In genomic region chr3R:11221437-11222230, dm6 we compare ENCODE assay signal across 4 fruit fly cellular contexts.
TF ChIP-seq lines count a peak whose summit lies in the region.

Gene CG6693, minus strand, starts transcription at chr3R:11221639.
Gene RpL3, plus strand, starts transcription at chr3R:11221894.

TF ChIP-seq in whole organism, adult, 20 proteins besides CTCF, POLR2A, EP300 and RAD21 (continued from another document):
- peak; percentile 90 for TF ChIP-seq CG33017 (tag; optimal IDR thresholded peaks at IDR 0.05; lab: Kevin White, UChicago)
- TF ChIP-seq bab1 (GFP tag; optimal IDR thresholded peaks at IDR 0.05; lab: Kevin White, UChicago), result peak; percentile 87

TF ChIP-seq in whole organism, embryonic, 481 proteins besides CTCF, POLR2A, EP300 and RAD21 (continued from another document and continues in another):
- TF ChIP-seq trem (tag; optimal IDR thresholded peaks at IDR 0.05; lab: Kevin White, UChicago) (peak; percentile 94), Rfx (GFP tag; IDR thresholded peaks at IDR 0.05; lab: Robert Waterston, UW) (peak; percentile 82), toy (GFP tag; IDR thresholded peaks at IDR 0.05; lab: Robert Waterston, UW) (peak; percentile 53), Sin3A (optimal IDR thresholded peaks at IDR 0.05; lab: Kevin White, UChicago) (peak; percentile 99), TFAM (GFP tag; optimal IDR thresholded peaks at IDR 0.05; lab: Kevin White, UChicago) (no peak), CG1602 (GFP tag; optimal IDR thresholded peaks at IDR 0.05; lab: Kevin White, UChicago) (peak; percentile 21), gsb-n (tag; optimal IDR thresholded peaks at IDR 0.05; lab: Kevin White, UChicago) (peak; percentile 76), ERR (GFP tag; optimal IDR thresholded peaks at IDR 0.05; lab: Kevin White, UChicago) (peak; percentile 47), Lpt (GFP tag; optimal IDR thresholded peaks at IDR 0.05; lab: Kevin White, UChicago) (no peak), lmd (GFP tag; IDR thresholded peaks at IDR 0.05; lab: Robert Waterston, UW) (no peak; the same call in 1 of the 2 replicates), CG30020 (tag; optimal IDR thresholded peaks at IDR 0.05; lab: Kevin White, UChicago) (peak; percentile 27), CG1832 (GFP tag; optimal IDR thresholded peaks at IDR 0.05; lab: Kevin White, UChicago) (no peak), CG11560 (tag; IDR thresholded peaks at IDR 0.05; lab: Robert Waterston, UW) (no peak; the same call in 2 of the 3 replicates), tll (GFP tag; optimal IDR thresholded peaks at IDR 0.05; lab: Kevin White, UChicago) (no peak), CG15479 (GFP tag; optimal IDR thresholded peaks at IDR 0.05; lab: Kevin White, UChicago) (peak; percentile 64), vvl (GFP tag; IDR thresholded peaks at IDR 0.05; lab: Robert Waterston, UW) (peak; percentile 84), CG17568 (GFP tag; optimal IDR thresholded peaks at IDR 0.05; lab: Kevin White, UChicago) (peak; percentile 89), CG9609 (GFP tag; optimal IDR thresholded peaks at IDR 0.05; lab: Kevin White, UChicago) (peak; percentile 51), insv (GFP tag; optimal IDR thresholded peaks at IDR 0.05; lab: Kevin White, UChicago) (peak in 1 of 2 experiments; percentile 67), CG30403 (GFP tag; optimal IDR thresholded peaks at IDR 0.05; lab: Kevin White, UChicago) (peak; percentile 55), CG13424 (tag; optimal IDR thresholded peaks at IDR 0.05; lab: Kevin White, UChicago) (peak; percentile 49), Med (GFP tag; lab: Kevin White, UChicago) (peak; percentile 98), CG3163 (GFP tag; optimal IDR thresholded peaks at IDR 0.05; lab: Kevin White, UChicago) (peak; percentile 56), CG7987 (GFP tag; optimal IDR thresholded peaks at IDR 0.05; lab: Kevin White, UChicago) (peak; percentile 95), aop (GFP tag; IDR thresholded peaks at IDR 0.05; lab: Robert Waterston, UW) (no peak), Eip74EF (GFP tag; optimal IDR thresholded peaks at IDR 0.05; lab: Kevin White, UChicago) (peak in 1 of 2 experiments; percentile 83), CG3726 (GFP tag; IDR thresholded peaks at IDR 0.05; lab: Robert Waterston, UW) (no peak), Lim3 (GFP tag; IDR thresholded peaks at IDR 0.05; lab: Robert Waterston, UW) (no peak), CG1233 (GFP tag; optimal IDR thresholded peaks at IDR 0.05; lab: Kevin White, UChicago) (peak; percentile 79), pb (GFP tag; optimal IDR thresholded peaks at IDR 0.05; lab: Kevin White, UChicago) (peak; percentile 52), Hey (tag; optimal IDR thresholded peaks at IDR 0.05; lab: Kevin White, UChicago) (peak; percentile 66), CG10654 (GFP tag; optimal IDR thresholded peaks at IDR 0.05; lab: Kevin White, UChicago) (peak; percentile 57), MTF-1 (GFP tag; optimal IDR thresholded peaks at IDR 0.05; lab: Kevin White, UChicago; ENCODE audit: borderline replicate concordance) (peak; percentile 96), Bgb (GFP tag; IDR thresholded peaks at IDR 0.05; lab: Robert Waterston, UW; ENCODE audit: partially characterized antibody) (peak; percentile 51; the same call in 1 of the 2 replicates), CG12769 (tag; optimal IDR thresholded peaks at IDR 0.05; lab: Kevin White, UChicago) (peak; percentile 82), sc (optimal IDR thresholded peaks at IDR 0.05; lab: Kevin White, UChicago) (no peak), sc (GFP tag; optimal IDR thresholded peaks at IDR 0.05; lab: Kevin White, UChicago) (peak; percentile 54), crc (GFP tag; optimal IDR thresholded peaks at IDR 0.05; lab: Kevin White, UChicago) (no peak), luna (GFP tag; optimal IDR thresholded peaks at IDR 0.05; lab: Kevin White, UChicago) (peak; percentile 50), ato (GFP tag; IDR thresholded peaks at IDR 0.05; lab: Robert Waterston, UW; ENCODE audit: partially characterized antibody) (peak; percentile 57), CG17802 (tag; optimal IDR thresholded peaks at IDR 0.05; lab: Kevin White, UChicago) (peak; percentile 23), sob (GFP tag; IDR thresholded peaks at IDR 0.05; lab: Robert Waterston, UW) (peak; percentile 85), oc (tag; optimal IDR thresholded peaks at IDR 0.05; lab: Kevin White, UChicago) (peak; percentile 79)

TF ChIP-seq in whole organism, prepupa, 60 proteins besides CTCF, POLR2A, EP300 and RAD21 (continued from another document):
- TF ChIP-seq Hr38 (GFP tag; optimal IDR thresholded peaks at IDR 0.05; lab: Kevin White, UChicago), result no peak
- no peak for TF ChIP-seq spab (GFP tag; optimal IDR thresholded peaks at IDR 0.05; lab: Kevin White, UChicago)
- no peak for TF ChIP-seq CG4318 (GFP tag; optimal IDR thresholded peaks at IDR 0.05; lab: Kevin White, UChicago)
- TF ChIP-seq Sox102F (GFP tag; optimal IDR thresholded peaks at IDR 0.05; lab: Kevin White, UChicago), result peak; percentile 87
- peak; percentile 78 for TF ChIP-seq CG16779 (tag; optimal IDR thresholded peaks at IDR 0.05; lab: Kevin White, UChicago)
- no peak for TF ChIP-seq CG11294 (GFP tag; IDR thresholded peaks at IDR 0.05; lab: Robert Waterston, UW)
- peak; percentile 59 for TF ChIP-seq CG7368 (GFP tag; optimal IDR thresholded peaks at IDR 0.05; lab: Kevin White, UChicago)
- peak; percentile 77 for TF ChIP-seq net (GFP tag; optimal IDR thresholded peaks at IDR 0.05; lab: Kevin White, UChicago)
- peak; percentile 28 for TF ChIP-seq Ets21C (GFP tag; optimal IDR thresholded peaks at IDR 0.05; lab: Kevin White, UChicago)
- peak; percentile 73 for TF ChIP-seq Met (GFP tag; optimal IDR thresholded peaks at IDR 0.05; lab: Kevin White, UChicago)
- peak; percentile 22 for TF ChIP-seq CG31627 (GFP tag; optimal IDR thresholded peaks at IDR 0.05; lab: Kevin White, UChicago)
- TF ChIP-seq CG6276 (GFP tag; optimal IDR thresholded peaks at IDR 0.05; lab: Kevin White, UChicago), result no peak
- peak; percentile 40 for TF ChIP-seq CG8632 (GFP tag; optimal IDR thresholded peaks at IDR 0.05; lab: Kevin White, UChicago)
- peak; percentile 41 for TF ChIP-seq cyc (GFP tag; optimal IDR thresholded peaks at IDR 0.05; lab: Kevin White, UChicago)
- peak; percentile 43 for TF ChIP-seq CG6792 (GFP tag; optimal IDR thresholded peaks at IDR 0.05; lab: Kevin White, UChicago)
- TF ChIP-seq achi (GFP tag; optimal IDR thresholded peaks at IDR 0.05; lab: Kevin White, UChicago), result peak; percentile 47
- no peak for TF ChIP-seq CG32006 (GFP tag; optimal IDR thresholded peaks at IDR 0.05; lab: Kevin White, UChicago)
- no peak for TF ChIP-seq Sox15 (GFP tag; optimal IDR thresholded peaks at IDR 0.05; lab: Kevin White, UChicago)
- peak; percentile 53 for TF ChIP-seq fd85E (GFP tag; optimal IDR thresholded peaks at IDR 0.05; lab: Kevin White, UChicago)
- TF ChIP-seq CG6163 (GFP tag; IDR thresholded peaks at IDR 0.05; lab: Robert Waterston, UW), result peak; percentile 68
- TF ChIP-seq acj6 (GFP tag; optimal IDR thresholded peaks at IDR 0.05; lab: Kevin White, UChicago), result no peak
- peak; percentile 81 for TF ChIP-seq esn (GFP tag; optimal IDR thresholded peaks at IDR 0.05; lab: Kevin White, UChicago)
- no peak for TF ChIP-seq CG11902 (GFP tag; optimal IDR thresholded peaks at IDR 0.05; lab: Kevin White, UChicago)
- TF ChIP-seq OdsH (GFP tag; optimal IDR thresholded peaks at IDR 0.05; lab: Kevin White, UChicago), result no peak
- TF ChIP-seq CG3032 (tag; optimal IDR thresholded peaks at IDR 0.05; lab: Kevin White, UChicago), result peak; percentile 50
- peak; percentile 75 for TF ChIP-seq dsx (GFP tag; optimal IDR thresholded peaks at IDR 0.05; lab: Kevin White, UChicago; ENCODE audit: poor library complexity, severe bottlenecking)
- TF ChIP-seq vri (GFP tag; optimal IDR thresholded peaks at IDR 0.05; lab: Kevin White, UChicago), result peak; percentile 86
- peak; percentile 61 for TF ChIP-seq CG10669 (GFP tag; optimal IDR thresholded peaks at IDR 0.05; lab: Kevin White, UChicago)
- peak; percentile 78 for TF ChIP-seq topi (GFP tag; optimal IDR thresholded peaks at IDR 0.05; lab: Kevin White, UChicago)
- peak; percentile 93 for TF ChIP-seq CG6854 (GFP tag; optimal IDR thresholded peaks at IDR 0.05; lab: Kevin White, UChicago)
- TF ChIP-seq dac (GFP tag; optimal IDR thresholded peaks at IDR 0.05; lab: Kevin White, UChicago), result no peak
- peak; percentile 34 for TF ChIP-seq Hr39 (GFP tag; optimal IDR thresholded peaks at IDR 0.05; lab: Kevin White, UChicago)
- peak; percentile 44; the same call in 1 of the 2 replicates for TF ChIP-seq CG15336 (GFP tag; IDR thresholded peaks at IDR 0.05; lab: Robert Waterston, UW)
- TF ChIP-seq CG34406 (GFP tag; optimal IDR thresholded peaks at IDR 0.05; lab: Kevin White, UChicago), result peak; percentile 52
- peak; percentile 67 for TF ChIP-seq CG6808 (GFP tag; optimal IDR thresholded peaks at IDR 0.05; lab: Kevin White, UChicago)
- TF ChIP-seq fd59A (GFP tag; optimal IDR thresholded peaks at IDR 0.05; lab: Kevin White, UChicago), result peak; percentile 23
- no peak for TF ChIP-seq CG10631 (GFP tag; optimal IDR thresholded peaks at IDR 0.05; lab: Kevin White, UChicago)
- peak; percentile 38 for TF ChIP-seq Blimp-1 (GFP tag; optimal IDR thresholded peaks at IDR 0.05; lab: Kevin White, UChicago)
- peak; percentile 83 for TF ChIP-seq Eip75B (GFP tag; optimal IDR thresholded peaks at IDR 0.05; lab: Kevin White, UChicago)
- peak; percentile 91 for TF ChIP-seq Eip78C (GFP tag; lab: Kevin White, UChicago)
- no peak for TF ChIP-seq CG8319 (GFP tag; optimal IDR thresholded peaks at IDR 0.05; lab: Kevin White, UChicago)

TF ChIP-seq in whole organism, wandering third instar larva, 38 proteins besides CTCF, POLR2A, EP300 and RAD21 (continued from another document):
- TF ChIP-seq HLH106 (tag; optimal IDR thresholded peaks at IDR 0.05; lab: Kevin White, UChicago) (peak; percentile 67), usp (GFP tag; optimal IDR thresholded peaks at IDR 0.05; lab: Kevin White, UChicago) (no peak), psq (GFP tag; optimal IDR thresholded peaks at IDR 0.05; lab: Kevin White, UChicago) (peak; percentile 46), dmrt93B (GFP tag; optimal IDR thresholded peaks at IDR 0.05; lab: Kevin White, UChicago) (peak; percentile 35), woc (GFP tag; optimal IDR thresholded peaks at IDR 0.05; lab: Kevin White, UChicago) (peak; percentile 37), Sp1 (GFP tag; optimal IDR thresholded peaks at IDR 0.05; lab: Kevin White, UChicago) (peak; percentile 88), CG32264 (GFP tag; optimal IDR thresholded peaks at IDR 0.05; lab: Kevin White, UChicago) (peak; percentile 16)
